Worm (Caenorhabditis elegans): ENCODE measurements around the gene Y5H2A.4.
"Not testable (repeated sequence)": the region's sequence is repeated elsewhere in the genome, so short reads cannot be mapped to it uniquely, and the experiment has no call there.

DNA sequence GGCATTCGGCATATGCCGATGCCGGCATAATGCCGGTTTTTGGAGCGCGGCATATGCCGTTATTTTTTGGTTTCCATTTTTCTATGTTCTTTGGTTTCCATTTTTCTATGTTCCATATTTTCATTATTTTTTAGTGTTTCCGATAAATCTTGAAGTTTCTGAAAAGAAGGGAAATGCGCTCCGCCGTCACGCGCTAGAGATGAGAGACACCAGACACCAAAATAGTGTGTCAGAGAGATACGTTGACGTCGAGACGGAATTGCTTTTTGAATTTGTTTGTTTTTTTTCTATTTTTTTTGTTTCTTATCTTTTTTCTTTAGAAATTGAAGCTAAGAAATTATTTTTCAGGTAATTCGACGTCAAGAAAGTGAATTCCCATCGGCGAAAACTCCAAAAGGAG is 19.0 kb downstream of the Y5H2A.4 start, which contains the start of gene F41B5.1:
- TF ChIP-seq lsy-2, ztf-11 (tag; optimal IDR thresholded peaks at IDR 0.05): not testable (repeated sequence)

Measured in whole organism, mixed stage, embryonic.